Fruit fly (Drosophila melanogaster) whole organism, larva: Measurements from ENCODE around the gene CG45489.
"Not testable (repeated sequence)": the region's sequence is repeated elsewhere in the genome, so short reads cannot be mapped to it uniquely, and the experiment has no call there.

Experiments used
- noc ChIP-seq: fragments of 200-800 bp; sonication (Bioruptor generic); optimal IDR thresholded peaks from 3 replicates; lab custom pipeline; 2019; ENCODE audit warnings: missing biosample characterization, mild to moderate bottlenecking, missing genetic modification characterization, moderate library complexity

The CG45489 gene

DNA sequence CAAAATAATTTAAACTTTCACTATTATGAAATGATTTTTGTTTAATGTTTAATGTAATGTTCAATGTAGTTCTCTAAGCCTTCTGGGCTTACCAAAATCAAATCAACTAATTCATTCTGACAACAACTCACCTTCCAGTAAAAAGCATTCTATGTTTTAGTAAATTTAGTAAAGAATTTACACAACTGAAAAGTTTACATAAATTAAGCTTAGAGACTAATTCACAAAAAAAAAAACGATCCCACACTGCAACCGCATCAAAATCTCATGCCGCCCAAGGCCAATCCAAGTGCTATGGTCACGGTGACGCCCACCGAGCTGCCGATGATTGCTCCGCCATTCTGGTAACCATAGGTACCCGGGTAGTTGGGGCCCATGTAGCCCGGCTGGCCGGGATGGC lies at the start of gene CG45489:
TSS of gene CG45489 (minus strand) at position 101 of the 400 bp plus-strand sequence.
- not testable (repeated sequence) for TF ChIP-seq noc (tag; lab: Kevin White, UChicago)

DNA sequence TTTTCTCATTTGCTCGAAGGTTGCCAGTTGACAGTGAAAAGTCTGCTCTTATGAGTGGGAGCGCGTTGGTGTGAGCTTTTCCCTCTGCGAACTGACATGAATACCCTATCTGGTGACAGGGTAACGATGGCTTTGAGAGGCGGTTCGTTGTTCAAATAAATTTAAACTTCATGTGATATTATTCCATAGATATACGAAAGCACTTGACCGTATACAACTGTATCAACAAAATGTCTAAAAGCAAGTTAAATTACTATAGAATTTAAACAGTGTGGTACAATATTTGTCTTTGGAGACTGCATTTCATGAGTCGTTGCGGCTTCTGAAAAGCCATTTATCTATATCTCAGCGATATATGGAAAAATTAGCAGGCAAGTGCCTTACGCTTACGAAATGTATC lies 35.2 kb upstream of the CG45489 start:
- peak; percentile 34 for TF ChIP-seq noc (tag; lab: Kevin White, UChicago)

DNA sequence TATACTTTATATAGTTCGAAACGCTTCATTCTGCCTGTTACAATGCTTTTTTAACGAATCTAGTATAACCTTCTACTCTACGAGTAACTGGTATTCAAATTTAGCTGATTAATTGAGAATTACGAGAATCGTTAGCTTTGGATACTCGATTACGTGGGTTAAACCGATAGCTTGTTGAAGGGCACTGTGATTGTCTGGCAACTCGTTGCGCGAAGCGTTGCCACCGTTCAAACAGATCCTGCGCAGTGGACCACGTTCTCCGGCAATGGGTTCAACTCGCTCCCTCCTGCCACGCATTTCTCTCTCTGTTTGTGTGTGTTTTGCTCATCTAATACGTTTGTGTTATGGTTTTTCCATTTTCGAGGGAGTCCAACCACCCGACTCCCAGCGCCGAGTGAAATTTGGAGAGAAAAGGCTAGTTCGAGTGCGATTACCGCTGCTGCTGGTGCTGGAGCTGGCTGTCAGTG lies 31.9 kb upstream of the CG45489 start, which contains the start of gene Nep3:
TSS of gene Nep3 (plus strand) at position 417 of the 467 bp plus-strand sequence.
- TF ChIP-seq noc (tag; lab: Kevin White, UChicago) = no peak

DNA sequence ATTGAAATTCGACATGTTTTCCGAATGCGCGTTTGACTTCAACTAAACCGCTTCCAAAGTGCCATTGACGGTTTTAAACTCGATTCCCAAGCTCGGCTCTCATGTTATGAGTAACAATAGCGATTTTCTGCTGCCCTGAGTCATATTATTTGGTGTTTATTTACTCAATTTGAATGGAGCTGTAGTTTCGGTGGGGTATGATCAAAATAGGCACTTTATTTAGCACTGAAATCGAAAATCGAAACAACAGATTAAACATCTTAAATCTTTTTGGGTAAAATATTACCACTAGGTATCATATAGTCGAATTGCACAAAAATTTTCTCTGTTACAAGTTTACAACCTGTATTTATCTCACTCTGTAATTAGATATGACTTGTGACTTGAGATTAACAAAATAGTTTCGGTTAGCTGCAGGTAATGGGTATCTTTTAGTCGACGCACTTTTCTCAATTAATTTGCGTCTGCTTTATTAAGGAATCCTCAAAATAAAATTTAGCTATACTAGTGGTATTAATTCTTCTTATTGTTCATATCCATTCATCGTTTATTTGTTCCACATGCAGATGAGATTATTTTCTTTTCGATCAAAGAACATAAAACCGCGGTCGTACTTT lies 30.5 kb upstream of the CG45489 start, which contains the start of gene CG12655:
TSS of gene CG12655 (minus strand) at position 51 of the 617 bp plus-strand sequence.
- no peak for TF ChIP-seq noc (tag; lab: Kevin White, UChicago)

DNA sequence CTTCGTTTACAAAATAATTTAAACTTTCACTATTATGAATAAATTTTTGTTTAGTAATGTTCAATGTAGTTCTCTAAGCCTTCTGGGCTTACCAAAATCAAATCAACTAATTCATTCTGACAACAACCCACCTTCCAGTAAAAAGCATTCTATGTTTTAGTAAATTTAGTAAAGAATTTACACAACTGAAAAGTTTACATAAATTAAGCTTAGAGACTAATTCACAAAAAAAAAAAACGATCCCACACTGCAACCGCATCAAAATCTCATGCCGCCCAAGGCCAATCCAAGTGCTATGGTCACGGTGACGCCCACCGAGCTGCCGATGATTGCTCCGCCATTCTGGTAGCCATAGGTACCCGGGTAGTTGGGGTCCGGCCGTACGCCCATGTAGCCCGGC lies 29.3 kb upstream of the CG45489 start, which contains the start of gene CG43784:
TSS of gene CG43784 (minus strand) at position 101 of the 400 bp plus-strand sequence.
- TF ChIP-seq noc (tag; lab: Kevin White, UChicago) = not testable (repeated sequence)

DNA sequence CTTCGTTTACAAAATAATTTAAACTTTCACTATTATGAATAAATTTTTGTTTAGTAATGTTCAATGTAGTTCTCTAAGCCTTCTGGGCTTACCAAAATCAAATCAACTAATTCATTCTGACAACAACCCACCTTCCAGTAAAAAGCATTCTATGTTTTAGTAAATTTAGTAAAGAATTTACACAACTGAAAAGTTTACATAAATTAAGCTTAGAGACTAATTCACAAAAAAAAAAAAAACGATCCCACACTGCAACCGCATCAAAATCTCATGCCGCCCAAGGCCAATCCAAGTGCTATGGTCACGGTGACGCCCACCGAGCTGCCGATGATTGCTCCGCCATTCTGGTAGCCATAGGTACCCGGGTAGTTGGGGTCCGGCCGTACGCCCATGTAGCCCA lies 24.5 kb upstream of the CG45489 start, which contains the start of gene CG45494:
TSS of gene CG45494 (minus strand) at position 101 of the 400 bp plus-strand sequence.
- TF ChIP-seq noc (tag; lab: Kevin White, UChicago) = not testable (repeated sequence)

DNA sequence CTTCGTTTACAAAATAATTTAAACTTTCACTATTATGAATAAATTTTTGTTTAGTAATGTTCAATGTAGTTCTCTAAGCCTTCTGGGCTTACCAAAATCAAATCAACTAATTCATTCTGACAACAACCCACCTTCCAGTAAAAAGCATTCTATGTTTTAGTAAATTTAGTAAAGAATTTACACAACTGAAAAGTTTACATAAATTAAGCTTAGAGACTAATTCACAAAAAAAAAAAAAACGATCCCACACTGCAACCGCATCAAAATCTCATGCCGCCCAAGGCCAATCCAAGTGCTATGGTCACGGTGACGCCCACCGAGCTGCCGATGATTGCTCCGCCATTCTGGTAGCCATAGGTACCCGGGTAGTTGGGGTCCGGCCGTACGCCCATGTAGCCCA lies 19.8 kb upstream of the CG45489 start, which contains the start of gene CG45493:
TSS of gene CG45493 (minus strand) at position 101 of the 400 bp plus-strand sequence.
- TF ChIP-seq noc (tag; lab: Kevin White, UChicago) = not testable (repeated sequence)

DNA sequence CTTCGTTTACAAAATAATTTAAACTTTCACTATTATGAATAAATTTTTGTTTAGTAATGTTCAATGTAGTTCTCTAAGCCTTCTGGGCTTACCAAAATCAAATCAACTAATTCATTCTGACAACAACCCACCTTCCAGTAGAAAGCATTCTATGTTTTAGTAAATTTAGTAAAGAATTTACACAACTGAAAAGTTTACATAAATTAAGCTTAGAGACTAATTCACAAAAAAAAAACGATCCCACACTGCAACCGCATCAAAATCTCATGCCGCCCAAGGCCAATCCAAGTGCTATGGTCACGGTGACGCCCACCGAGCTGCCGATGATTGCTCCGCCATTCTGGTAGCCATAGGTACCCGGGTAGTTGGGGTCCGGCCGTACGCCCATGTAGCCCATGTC lies 15.1 kb upstream of the CG45489 start, which contains the start of gene CG45492:
TSS of gene CG45492 (minus strand) at position 101 of the 400 bp plus-strand sequence.
- TF ChIP-seq noc (tag; lab: Kevin White, UChicago) = not testable (repeated sequence)

DNA sequence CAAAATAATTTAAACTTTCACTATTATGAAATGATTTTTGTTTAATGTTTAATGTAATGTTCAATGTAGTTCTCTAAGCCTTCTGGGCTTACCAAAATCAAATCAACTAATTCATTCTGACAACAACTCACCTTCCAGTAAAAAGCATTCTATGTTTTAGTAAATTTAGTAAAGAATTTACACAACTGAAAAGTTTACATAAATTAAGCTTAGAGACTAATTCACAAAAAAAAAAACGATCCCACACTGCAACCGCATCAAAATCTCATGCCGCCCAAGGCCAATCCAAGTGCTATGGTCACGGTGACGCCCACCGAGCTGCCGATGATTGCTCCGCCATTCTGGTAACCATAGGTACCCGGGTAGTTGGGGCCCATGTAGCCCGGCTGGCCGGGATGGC lies 9.9 kb upstream of the CG45489 start, which contains the start of gene CG45491:
TSS of gene CG45491 (minus strand) at position 101 of the 400 bp plus-strand sequence.
- not testable (repeated sequence) for TF ChIP-seq noc (tag; lab: Kevin White, UChicago)

DNA sequence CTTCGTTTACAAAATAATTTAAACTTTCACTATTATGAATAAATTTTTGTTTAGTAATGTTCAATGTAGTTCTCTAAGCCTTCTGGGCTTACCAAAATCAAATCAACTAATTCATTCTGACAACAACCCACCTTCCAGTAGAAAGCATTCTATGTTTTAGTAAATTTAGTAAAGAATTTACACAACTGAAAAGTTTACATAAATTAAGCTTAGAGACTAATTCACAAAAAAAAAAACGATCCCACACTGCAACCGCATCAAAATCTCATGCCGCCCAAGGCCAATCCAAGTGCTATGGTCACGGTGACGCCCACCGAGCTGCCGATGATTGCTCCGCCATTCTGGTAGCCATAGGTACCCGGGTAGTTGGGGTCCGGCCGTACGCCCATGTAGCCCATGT lies 5.2 kb upstream of the CG45489 start, which contains the start of gene CG45490:
TSS of gene CG45490 (minus strand) at position 101 of the 400 bp plus-strand sequence.
- not testable (repeated sequence) for TF ChIP-seq noc (tag; lab: Kevin White, UChicago)

DNA sequence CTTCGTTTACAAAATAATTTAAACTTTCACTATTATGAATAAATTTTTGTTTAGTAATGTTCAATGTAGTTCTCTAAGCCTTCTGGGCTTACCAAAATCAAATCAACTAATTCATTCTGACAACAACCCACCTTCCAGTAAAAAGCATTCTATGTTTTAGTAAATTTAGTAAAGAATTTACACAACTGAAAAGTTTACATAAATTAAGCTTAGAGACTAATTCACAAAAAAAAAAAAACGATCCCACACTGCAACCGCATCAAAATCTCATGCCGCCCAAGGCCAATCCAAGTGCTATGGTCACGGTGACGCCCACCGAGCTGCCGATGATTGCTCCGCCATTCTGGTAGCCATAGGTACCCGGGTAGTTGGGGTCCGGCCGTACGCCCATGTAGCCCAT lies 8.6 kb downstream of the CG45489 start, which contains the start of gene CG45488:
TSS of gene CG45488 (minus strand) at position 101 of the 400 bp plus-strand sequence.
- TF ChIP-seq noc (tag; lab: Kevin White, UChicago) = not testable (repeated sequence)

DNA sequence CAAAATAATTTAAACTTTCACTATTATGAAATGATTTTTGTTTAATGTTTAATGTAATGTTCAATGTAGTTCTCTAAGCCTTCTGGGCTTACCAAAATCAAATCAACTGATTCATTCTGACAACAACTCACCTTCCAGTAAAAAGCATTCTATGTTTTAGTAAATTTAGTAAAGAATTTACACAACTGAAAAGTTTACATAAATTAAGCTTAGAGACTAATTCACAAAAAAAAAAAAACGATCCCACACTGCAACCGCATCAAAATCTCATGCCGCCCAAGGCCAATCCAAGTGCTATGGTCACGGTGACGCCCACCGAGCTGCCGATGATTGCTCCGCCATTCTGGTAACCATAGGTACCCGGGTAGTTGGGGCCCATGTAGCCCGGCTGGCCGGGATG lies 13.8 kb downstream of the CG45489 start, which contains the start of gene CG45487:
TSS of gene CG45487 (minus strand) at position 101 of the 400 bp plus-strand sequence.
- not testable (repeated sequence) for TF ChIP-seq noc (tag; lab: Kevin White, UChicago)

DNA sequence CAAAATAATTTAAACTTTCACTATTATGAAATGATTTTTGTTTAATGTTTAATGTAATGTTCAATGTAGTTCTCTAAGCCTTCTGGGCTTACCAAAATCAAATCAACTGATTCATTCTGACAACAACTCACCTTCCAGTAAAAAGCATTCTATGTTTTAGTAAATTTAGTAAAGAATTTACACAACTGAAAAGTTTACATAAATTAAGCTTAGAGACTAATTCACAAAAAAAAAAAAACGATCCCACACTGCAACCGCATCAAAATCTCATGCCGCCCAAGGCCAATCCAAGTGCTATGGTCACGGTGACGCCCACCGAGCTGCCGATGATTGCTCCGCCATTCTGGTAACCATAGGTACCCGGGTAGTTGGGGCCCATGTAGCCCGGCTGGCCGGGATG lies 19.0 kb downstream of the CG45489 start, which contains the start of gene CG45486:
TSS of gene CG45486 (minus strand) at position 101 of the 400 bp plus-strand sequence.
- not testable (repeated sequence) for TF ChIP-seq noc (tag; lab: Kevin White, UChicago)

DNA sequence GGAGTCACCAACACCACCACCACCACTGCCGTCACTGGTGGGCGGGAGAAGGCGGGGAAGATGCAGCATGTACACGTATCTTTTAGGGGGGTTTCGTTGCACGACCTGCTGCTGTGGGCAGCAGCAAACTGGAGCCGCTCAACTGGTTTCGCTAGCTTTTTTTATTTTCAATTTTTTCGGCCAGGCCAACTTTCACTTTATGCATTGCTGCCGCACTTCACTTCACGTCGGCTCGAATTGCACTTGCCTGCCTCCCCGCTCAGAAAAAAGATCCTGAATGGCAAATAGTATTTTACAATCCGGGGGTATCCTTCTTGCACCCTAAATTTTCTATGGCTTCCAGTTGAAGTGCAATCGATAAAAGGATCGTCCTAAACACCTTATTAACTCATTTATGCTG lies 29.0 kb downstream of the CG45489 start:
- TF ChIP-seq noc (tag; lab: Kevin White, UChicago) = no peak

DNA sequence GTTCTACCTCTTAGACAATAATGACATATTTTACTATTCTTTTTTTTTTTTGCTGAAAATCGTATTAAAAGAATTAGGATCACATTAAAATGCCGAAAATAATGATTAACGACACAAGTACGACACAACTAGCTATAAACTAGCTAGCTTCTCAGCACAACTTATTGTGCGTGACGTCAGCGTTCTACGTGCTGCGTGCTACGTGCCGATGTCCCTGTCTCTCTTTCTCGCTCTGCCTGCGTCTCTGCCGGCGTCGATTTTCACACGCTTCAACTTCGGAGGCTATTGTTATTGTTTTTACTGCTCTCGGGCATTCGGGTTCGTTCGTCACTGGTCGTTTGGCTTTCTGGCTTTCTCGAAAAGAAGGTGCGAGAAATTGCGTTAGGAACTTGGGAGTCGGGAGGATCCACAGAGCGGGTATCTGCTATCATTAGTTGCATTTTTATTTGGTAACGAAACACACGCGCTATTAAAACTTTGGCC lies 30.9 kb downstream of the CG45489 start:
- TF ChIP-seq noc (tag; lab: Kevin White, UChicago) = no peak
